Fruit fly (Drosophila melanogaster): Measurements from ENCODE around the gene Obp99c.

dm6 chr3R:29697841-29698240 lies 8.7 kb upstream of the Obp99c start:
- no peak for TF ChIP-seq CG12768 (GFP tag; optimal IDR thresholded peaks at IDR 0.05)
- no peak for TF ChIP-seq Clk (GFP tag; optimal IDR thresholded peaks at IDR 0.05)
- no peak for TF ChIP-seq kay (GFP tag; ENCODE audit: borderline replicate concordance)
- TF ChIP-seq ovo (GFP tag; optimal IDR thresholded peaks at IDR 0.05) = no peak
- no peak for TF ChIP-seq CG33017 (tag; optimal IDR thresholded peaks at IDR 0.05)

Measured in whole organism, adult.